Worm (Caenorhabditis elegans) whole organism, midembryonic: ENCODE results near the gene lgc-32.

Source experiments
- T22C8.4 ChIP-seq: fragments of 200-800 bp; sonication (Bioruptor generic); IDR thresholded peaks from 2 replicates; pipeline ENCODE4 v1.3.6; 2022; ENCODE audit warnings: missing genetic modification characterization, missing compliant biosample characterization
- cog-1 ChIP-seq: sonication (generic microtip); optimal IDR thresholded peaks from 2 replicates; lab custom pipeline; 2016; ENCODE audit warnings: missing genetic modification characterization, missing compliant biosample characterization
- flt-1 ChIP-seq: fragments of 200-800 bp; sonication (Bioruptor generic); IDR thresholded peaks from 2 replicates; pipeline ENCODE4 v1.3.6; 2022; ENCODE audit warnings: missing genetic modification characterization, missing compliant biosample characterization
- klf-2 ChIP-seq: fragments of 200-800 bp; sonication (Bioruptor generic); conservative IDR thresholded peaks from 2 replicates; pipeline ENCODE4 v1.3.6; 2022; ENCODE audit warnings: missing genetic modification reagents, missing genetic modification characterization, missing compliant biosample characterization
- med-1 ChIP-seq: sonication (generic microtip); optimal IDR thresholded peaks from 2 replicates; lab custom pipeline; 2017; ENCODE audit warnings: missing genetic modification characterization, mild to moderate bottlenecking, missing compliant biosample characterization, antibody characterized with exemption, missing genetic modification reagents; ENCODE audit not compliant: insufficient read depth
- ref-1 ChIP-seq: fragments of 200-800 bp; sonication (Bioruptor generic); conservative IDR thresholded peaks from 2 replicates; pipeline ENCODE4 v1.3.6; 2022; ENCODE audit warnings: missing genetic modification reagents, missing genetic modification characterization, missing compliant biosample characterization
- tab-1 ChIP-seq: fragments of 200-800 bp; sonication (Bioruptor generic); IDR thresholded peaks from 2 replicates; pipeline ENCODE4 v1.3.6; 2022; ENCODE audit warnings: missing genetic modification characterization, missing compliant biosample characterization
- ztf-23 ChIP-seq: fragments of 200-800 bp; sonication (Bioruptor generic); IDR thresholded peaks from 2 replicates; pipeline ENCODE4 v1.3.6; 2022; ENCODE audit warnings: missing genetic modification reagents, missing genetic modification characterization, missing compliant biosample characterization
- ztf-29 ChIP-seq: fragments of 200-800 bp; sonication (Bioruptor generic); IDR thresholded peaks from 2 replicates; pipeline ENCODE4 v1.3.6; 2022; ENCODE audit warnings: missing genetic modification reagents, missing genetic modification characterization, missing compliant biosample characterization

Gene lgc-32

ce11 chrX:706490-706889 is 34.6 kb downstream of the lgc-32 start, which contains the start of gene M02A10.1:
TSS of gene M02A10.1 (plus strand) at chrX:706790.
- no peak for TF ChIP-seq flt-1 (GFP tag; lab: Robert Waterston, UW)
- TF ChIP-seq ztf-23 (GFP tag; lab: Robert Waterston, UW), result no peak
- no peak for TF ChIP-seq T22C8.4 (GFP tag; lab: Robert Waterston, UW)
- no peak for TF ChIP-seq ztf-29 (GFP tag; lab: Robert Waterston, UW)
- TF ChIP-seq cog-1, result no peak
- no peak for TF ChIP-seq klf-2 (GFP tag; lab: Robert Waterston, UW)
- TF ChIP-seq tab-1, result no peak
- no peak for TF ChIP-seq med-1
- TF ChIP-seq ref-1 (GFP tag; lab: Robert Waterston, UW), result no peak

- TF ChIP-seq T22C8.4 (GFP tag; lab: Robert Waterston, UW) (no peak), ztf-29 (GFP tag; lab: Robert Waterston, UW) (no peak), med-1 (no peak), ztf-23 (GFP tag; lab: Robert Waterston, UW) (no peak), cog-1 (no peak), flt-1 (GFP tag; lab: Robert Waterston, UW) (no peak), tab-1 (no peak), klf-2 (GFP tag; lab: Robert Waterston, UW) (no peak), ref-1 (GFP tag; lab: Robert Waterston, UW) (no peak)
These were observed 42.5 kb downstream of the lgc-32 start, which contains the start of gene irk-2 for ce11 chrX:714398-714797. TSS of gene irk-2 (minus strand) at chrX:714498.

ce11 chrX:725868-726267 is 54.0 kb downstream of the lgc-32 start, which contains the start of gene sli-1:
TSS of gene sli-1 (minus strand) at chrX:725968.
- no peak for TF ChIP-seq ztf-23 (GFP tag; lab: Robert Waterston, UW)
- TF ChIP-seq cog-1, result no peak
- no peak for TF ChIP-seq T22C8.4 (GFP tag; lab: Robert Waterston, UW)
- no peak for TF ChIP-seq klf-2 (GFP tag; lab: Robert Waterston, UW)
- TF ChIP-seq ztf-29 (GFP tag; lab: Robert Waterston, UW), result no peak
- no peak for TF ChIP-seq flt-1 (GFP tag; lab: Robert Waterston, UW)
- TF ChIP-seq med-1, result no peak
